Worm (Caenorhabditis elegans) whole organism, early embryonic: ENCODE data around the gene srv-14.

Experiments used
- B0310.2 ChIP-seq: sonication (generic microtip); optimal IDR thresholded peaks from 2 replicates; lab custom pipeline; 2016; ENCODE audit warnings: mild to moderate bottlenecking, missing genetic modification characterization, missing compliant biosample characterization
- ama-1 ChIP-seq: fragments of 150-350 bp; optimal IDR thresholded peaks from 2 replicates; lab custom pipeline; 2014
- hmbx-1 ChIP-seq: sonication (generic microtip); optimal IDR thresholded peaks from 2 replicates; lab custom pipeline; 2016; ENCODE audit warnings: mild to moderate bottlenecking, missing genetic modification characterization, missing compliant biosample characterization
- sea-1 ChIP-seq: fragments of 200-800 bp; sonication (Bioruptor generic); conservative IDR thresholded peaks from 2 replicates; pipeline ENCODE4 v1.3.6; 2022; ENCODE audit warnings: missing genetic modification characterization, missing compliant biosample characterization

ce11 chrIV:15940811-15941210 lies 46.8 kb upstream of the srv-14 start:
- TF ChIP-seq ama-1 (lab: Kevin White, UChicago) (no peak), B0310.2 (no peak), sea-1 (GFP tag; lab: Robert Waterston, UW) (no peak), hmbx-1 (tag; lab: Kevin White, UChicago) (no peak)
